Fruit fly (Drosophila melanogaster): ENCODE measurements around the gene CG32263.
A peak's percentile ranks its signal among the peaks of the same experiment; 100 is the strongest.

CG32263 gene

dm6 chr3L:3811089-3811488 lies at the start of gene CG32263, which contains the start of gene PIG-B (continued):
- TF ChIP-seq prd (optimal IDR thresholded peaks at IDR 0.05) (no peak), prd (GFP tag; IDR thresholded peaks at IDR 0.05) (0 out of 3 replicates have a peak, but pooled peaks have one; percentile 13), caup (GFP tag; optimal IDR thresholded peaks at IDR 0.05; ENCODE audit: severe bottlenecking) (no peak), Xbp1 (GFP tag; optimal IDR thresholded peaks at IDR 0.05) (peak; percentile 20), CG3838 (GFP tag; optimal IDR thresholded peaks at IDR 0.05) (no peak), CG30020 (tag; optimal IDR thresholded peaks at IDR 0.05) (no peak), Hr3 (GFP tag; optimal IDR thresholded peaks at IDR 0.05) (no peak), sr (GFP tag; IDR thresholded peaks at IDR 0.05) (no peak), Opbp (GFP tag; IDR thresholded peaks at IDR 0.05; ENCODE audit: partially characterized antibody) (peak; percentile 80; the same call in 2 of the 3 replicates), br (optimal IDR thresholded peaks at IDR 0.05) (no peak), Side (GFP tag; optimal IDR thresholded peaks at IDR 0.05) (no peak), lilli (GFP tag; optimal IDR thresholded peaks at IDR 0.05) (no peak), gsb-n (tag; optimal IDR thresholded peaks at IDR 0.05) (no peak), HmgZ (tag; optimal IDR thresholded peaks at IDR 0.05) (peak; percentile 41), unc-4 (GFP tag; IDR thresholded peaks at IDR 0.05; ENCODE audit: partially characterized antibody) (peak; percentile 66), Dll (GFP tag; IDR thresholded peaks at IDR 0.05; ENCODE audit: partially characterized antibody) (peak; percentile 69; the same call in 3 of the 4 replicates), CG6765 (GFP tag; optimal IDR thresholded peaks at IDR 0.05) (no peak), CG18011 (GFP tag; optimal IDR thresholded peaks at IDR 0.05) (peak; percentile 73), CG1024 (GFP tag; IDR thresholded peaks at IDR 0.05) (no peak), Hmr (GFP tag; optimal IDR thresholded peaks at IDR 0.05) (no peak), Blimp-1 (GFP tag; optimal IDR thresholded peaks at IDR 0.05) (no peak), vvl (GFP tag; IDR thresholded peaks at IDR 0.05) (peak; percentile 20; the same call in 1 of the 2 replicates), twi (tag; optimal IDR thresholded peaks at IDR 0.05) (no peak), CG14441 (GFP tag; IDR thresholded peaks at IDR 0.05) (no peak), run (tag; optimal IDR thresholded peaks at IDR 0.05) (peak; percentile 1), ase (GFP tag; IDR thresholded peaks at IDR 0.05) (no peak), pros (GFP tag; optimal IDR thresholded peaks at IDR 0.05) (no peak), ato (GFP tag; IDR thresholded peaks at IDR 0.05; ENCODE audit: partially characterized antibody) (peak; percentile 50; the same call in 1 of the 2 replicates), Gsc (GFP tag; IDR thresholded peaks at IDR 0.05) (no peak), B-H2 (GFP tag; optimal IDR thresholded peaks at IDR 0.05) (peak; percentile 39), mam (GFP tag; optimal IDR thresholded peaks at IDR 0.05) (peak; percentile 30), Myb (GFP tag; optimal IDR thresholded peaks at IDR 0.05) (peak; percentile 11), mld (GFP tag; IDR thresholded peaks at IDR 0.05; ENCODE audit: partially characterized antibody) (0 out of 3 replicates have a peak, but pooled peaks have one; percentile 40), row (GFP tag; IDR thresholded peaks at IDR 0.05) (peak; percentile 51; the same call in 1 of the 3 replicates), CG9932 (GFP tag; IDR thresholded peaks at IDR 0.05) (peak; percentile 39), phol (tag; optimal IDR thresholded peaks at IDR 0.05) (peak; percentile 33), CG34224 (GFP tag; IDR thresholded peaks at IDR 0.05; ENCODE audit: partially characterized antibody) (peak; percentile 86), CG2712 (tag; optimal IDR thresholded peaks at IDR 0.05) (peak; percentile 11), fu2 (GFP tag; optimal IDR thresholded peaks at IDR 0.05) (no peak), trh (GFP tag; optimal IDR thresholded peaks at IDR 0.05) (no peak), CG17361 (GFP tag; IDR thresholded peaks at IDR 0.05) (no peak), kay (GFP tag; optimal IDR thresholded peaks at IDR 0.05) (no peak), CG11247 (GFP tag; IDR thresholded peaks at IDR 0.05) (no peak), MBD-R2 (GFP tag; IDR thresholded peaks at IDR 0.05) (peak; percentile 81), cg (GFP tag; optimal IDR thresholded peaks at IDR 0.05) (no peak), peb (GFP tag; IDR thresholded peaks at IDR 0.05) (no peak), zfh1 (GFP tag; IDR thresholded peaks at IDR 0.05) (no peak), sens (GFP tag) (peak; percentile 72), CG1603 (tag; optimal IDR thresholded peaks at IDR 0.05) (peak; percentile 47), sna (GFP tag; IDR thresholded peaks at IDR 0.05; ENCODE audit: partially characterized antibody) (peak; percentile 76), CG10959 (GFP tag; IDR thresholded peaks at IDR 0.05) (no peak)

All from whole organism, embryonic.